Worm (Caenorhabditis elegans): ENCODE data around the gene T25E4.2.

ce11 chrII:5582309-5582708, at the start of gene T25E4.2:
- TF ChIP-seq dao-5 (tag; optimal IDR thresholded peaks at IDR 0.05) (no peak), him-1 (tag; optimal IDR thresholded peaks at IDR 0.05) (no peak)

Measured in whole organism, L4/young adult.